Worm (Caenorhabditis elegans) whole organism, mixed stage, embryonic: ENCODE data around the gene tap-1.

Experiments used
- M03D4.4 ChIP-seq: sonication (generic microtip); optimal IDR thresholded peaks from 2 replicates; lab custom pipeline; 2017; ENCODE audit warnings: mild to moderate bottlenecking, missing genetic modification characterization, missing compliant biosample characterization
- bed-3 ChIP-seq: fragments of 200-800 bp; sonication (Bioruptor generic); optimal IDR thresholded peaks from 3 replicates; lab custom pipeline; 2018; ENCODE audit warnings: mild to moderate bottlenecking, missing genetic modification characterization, moderate library complexity, missing compliant biosample characterization
- blmp-1 ChIP-seq: fragments of 150-350 bp; optimal IDR thresholded peaks from 2 replicates; lab custom pipeline; 2014; ENCODE audit warnings: missing biosample characterization, missing genetic modification characterization
- ceh-39 ChIP-seq: fragments of 150-350 bp; optimal IDR thresholded peaks from 2 replicates; lab custom pipeline; 2014; ENCODE audit warnings: missing biosample characterization, missing genetic modification characterization
- ceh-43 ChIP-seq: fragments of 200-800 bp; sonication (Bioruptor generic); optimal IDR thresholded peaks from 2 replicates; lab custom pipeline; 2018; ENCODE audit warnings: mild to moderate bottlenecking, missing genetic modification characterization, moderate library complexity, missing compliant biosample characterization
- ceh-83 ChIP-seq: fragments of 200-800 bp; sonication (Bioruptor generic); optimal IDR thresholded peaks from 2 replicates; lab custom pipeline; 2018; ENCODE audit warnings: mild to moderate bottlenecking, missing genetic modification characterization, missing compliant biosample characterization
- ces-1 ChIP-seq: fragments of 150-350 bp; optimal IDR thresholded peaks from 2 replicates; lab custom pipeline; 2014; ENCODE audit warnings: missing biosample characterization, missing genetic modification reagents, missing genetic modification characterization
- cnd-1 ChIP-seq: fragments of 200-800 bp; sonication (Bioruptor generic); optimal IDR thresholded peaks from 2 replicates; lab custom pipeline; 2018; ENCODE audit warnings: mild to moderate bottlenecking, missing genetic modification characterization, missing compliant biosample characterization
- drap-1 ChIP-seq: fragments of 200-800 bp; sonication (Bioruptor generic); optimal IDR thresholded peaks from 3 replicates; lab custom pipeline; 2018; ENCODE audit warnings: mild to moderate bottlenecking, missing genetic modification characterization, missing compliant biosample characterization
- elt-1 ChIP-seq: sonication (generic microtip); optimal IDR thresholded peaks from 2 replicates; lab custom pipeline; 2017; ENCODE audit warnings: missing genetic modification characterization, mild to moderate bottlenecking, missing compliant biosample characterization, antibody characterized with exemption, moderate library complexity, borderline replicate concordance; ENCODE audit not compliant: insufficient read depth
- elt-3 ChIP-seq: fragments of 150-350 bp; optimal IDR thresholded peaks from 2 replicates; lab custom pipeline; 2014; ENCODE audit warnings: missing biosample characterization, missing genetic modification characterization
- flh-1 ChIP-seq: fragments of 200-800 bp; sonication (Bioruptor generic); optimal IDR thresholded peaks from 2 replicates; lab custom pipeline; 2018; ENCODE audit warnings: mild to moderate bottlenecking, missing genetic modification characterization, moderate library complexity, missing compliant biosample characterization
- ham-2 ChIP-seq: fragments of 200-800 bp; sonication (Bioruptor generic); optimal IDR thresholded peaks from 2 replicates; lab custom pipeline; 2018; ENCODE audit warnings: mild to moderate bottlenecking, missing genetic modification characterization, missing compliant biosample characterization
- hlh-1 ChIP-seq: fragments of 150-350 bp; optimal IDR thresholded peaks from 2 replicates; lab custom pipeline; 2014; ENCODE audit warnings: missing biosample characterization, missing genetic modification reagents, missing genetic modification characterization
- lin-13 ChIP-seq: fragments of 150-350 bp; optimal IDR thresholded peaks from 2 replicates; lab custom pipeline; 2014; ENCODE audit warnings: missing biosample characterization, missing genetic modification characterization
- lin-32 ChIP-seq: fragments of 200-800 bp; sonication (Bioruptor generic); optimal IDR thresholded peaks from 2 replicates; lab custom pipeline; 2018; ENCODE audit warnings: mild to moderate bottlenecking, missing genetic modification characterization, missing compliant biosample characterization
- lsy-2 ChIP-seq: fragments of 150-350 bp; optimal IDR thresholded peaks from 2 replicates; lab custom pipeline; 2014; ENCODE audit warnings: missing biosample characterization, missing genetic modification characterization
- mab-5 ChIP-seq: fragments of 150-350 bp; optimal IDR thresholded peaks from 2 replicates; lab custom pipeline; 2014; ENCODE audit warnings: missing biosample characterization, missing genetic modification characterization
- mep-1 ChIP-seq: fragments of 150-350 bp; optimal IDR thresholded peaks from 2 replicates; lab custom pipeline; 2017; ENCODE audit warnings: missing biosample characterization, missing genetic modification reagents, missing genetic modification characterization, inconsistent platforms
- mls-2 ChIP-seq: sonication (generic microtip); optimal IDR thresholded peaks from 2 replicates; lab custom pipeline; 2016; ENCODE audit warnings: mild to moderate bottlenecking, missing genetic modification characterization, moderate library complexity, missing compliant biosample characterization
- nhr-12 ChIP-seq: fragments of 150-350 bp; optimal IDR thresholded peaks from 2 replicates; lab custom pipeline; 2014; ENCODE audit warnings: missing biosample characterization, missing genetic modification characterization
- nhr-2 ChIP-seq: fragments of 150-350 bp; optimal IDR thresholded peaks from 2 replicates; lab custom pipeline; 2014; ENCODE audit warnings: missing biosample characterization, missing genetic modification characterization
- nhr-237 ChIP-seq: fragments of 150-350 bp; optimal IDR thresholded peaks from 2 replicates; lab custom pipeline; 2014; ENCODE audit warnings: missing biosample characterization, missing genetic modification characterization
- nhr-28 ChIP-seq: fragments of 150-350 bp; optimal IDR thresholded peaks from 2 replicates; lab custom pipeline; 2014; ENCODE audit warnings: missing biosample characterization, missing genetic modification characterization
- nhr-76 ChIP-seq: sonication (generic microtip); optimal IDR thresholded peaks from 2 replicates; lab custom pipeline; 2017; ENCODE audit warnings: missing biosample characterization, missing genetic modification characterization
- pha-4 ChIP-seq: fragments of 150-350 bp; optimal IDR thresholded peaks from 2 replicates; lab custom pipeline; 2018; ENCODE audit warnings: missing biosample characterization, missing genetic modification reagents, missing genetic modification characterization
- sem-2 ChIP-seq: fragments of 200-800 bp; sonication (Bioruptor generic); optimal IDR thresholded peaks from 2 replicates; lab custom pipeline; 2018; ENCODE audit warnings: mild to moderate bottlenecking, missing genetic modification characterization, missing compliant biosample characterization
- snpc-4 ChIP-seq: fragments of 150-350 bp; optimal IDR thresholded peaks from 2 replicates; lab custom pipeline; 2014; ENCODE audit warnings: missing biosample characterization, missing genetic modification characterization
- sptf-1 ChIP-seq: sonication (generic microtip); optimal IDR thresholded peaks from 2 replicates; lab custom pipeline; 2017; ENCODE audit warnings: mild to moderate bottlenecking, missing genetic modification characterization, moderate library complexity, missing compliant biosample characterization
- tbx-8 ChIP-seq: fragments of 200-800 bp; sonication (Bioruptor generic); optimal IDR thresholded peaks from 2 replicates; lab custom pipeline; 2018; ENCODE audit warnings: mild to moderate bottlenecking, missing genetic modification characterization, moderate library complexity, missing compliant biosample characterization
- unc-120 ChIP-seq: sonication (generic microtip); optimal IDR thresholded peaks from 2 replicates; lab custom pipeline; 2017; ENCODE audit warnings: missing genetic modification characterization, missing compliant biosample characterization; ENCODE audit not compliant: poor library complexity, severe bottlenecking
- unc-39 ChIP-seq: fragments of 150-350 bp; optimal IDR thresholded peaks from 2 replicates; lab custom pipeline; 2014; ENCODE audit warnings: missing biosample characterization, missing genetic modification characterization
- unc-62 ChIP-seq: fragments of 150-350 bp; optimal IDR thresholded peaks from 2 replicates; lab custom pipeline; 2014; ENCODE audit warnings: missing biosample characterization, missing genetic modification reagents, missing genetic modification characterization
- zip-8 ChIP-seq: fragments of 150-350 bp; optimal IDR thresholded peaks from 2 replicates; lab custom pipeline; 2014; ENCODE audit warnings: missing biosample characterization, missing genetic modification characterization
- ztf-11 ChIP-seq: fragments of 150-350 bp; optimal IDR thresholded peaks from 2 replicates; lab custom pipeline; 2014; ENCODE audit warnings: missing biosample characterization, missing genetic modification characterization

Gene tap-1

DNA sequence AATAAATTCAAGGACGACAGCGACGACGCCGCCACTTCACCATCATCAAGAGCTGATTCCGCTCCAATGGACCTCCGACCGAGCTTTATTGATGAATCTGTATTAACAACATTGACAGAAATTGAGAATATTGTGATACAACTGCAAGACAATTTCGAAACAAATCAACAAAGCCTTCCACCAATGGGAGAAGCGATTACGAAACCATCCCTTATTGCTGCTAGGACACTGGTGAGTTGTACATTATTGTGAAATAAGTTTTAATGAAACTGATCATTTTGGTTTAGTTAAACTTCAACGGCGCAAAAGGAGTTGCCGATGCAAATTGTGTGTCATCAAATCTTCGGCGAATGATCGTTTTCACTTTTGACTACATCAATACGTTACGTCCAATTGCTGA lies 30.3 kb upstream of the tap-1 start:
- TF ChIP-seq sem-2 (GFP tag; lab: Kevin White, UChicago), result no peak
- no peak for TF ChIP-seq drap-1 (GFP tag; lab: Kevin White, UChicago)
- TF ChIP-seq ztf-11 (tag; lab: Kevin White, UChicago), result no peak
- TF ChIP-seq zip-8 (tag; lab: Kevin White, UChicago), result no peak
- TF ChIP-seq mab-5, result no peak
- TF ChIP-seq lsy-2 (tag; lab: Kevin White, UChicago), result no peak
- TF ChIP-seq elt-1 (tag; lab: Kevin White, UChicago), result no peak
- no peak for TF ChIP-seq unc-120
- no peak for TF ChIP-seq nhr-12 (tag; lab: Kevin White, UChicago)
- no peak for TF ChIP-seq unc-62 (GFP tag; lab: Kevin White, UChicago)
- TF ChIP-seq ces-1 (GFP tag; lab: Kevin White, UChicago), result no peak
- no peak for TF ChIP-seq unc-39 (tag; lab: Kevin White, UChicago)
- TF ChIP-seq bed-3, result no peak
- TF ChIP-seq flh-1 (GFP tag; lab: Kevin White, UChicago), result no peak

DNA sequence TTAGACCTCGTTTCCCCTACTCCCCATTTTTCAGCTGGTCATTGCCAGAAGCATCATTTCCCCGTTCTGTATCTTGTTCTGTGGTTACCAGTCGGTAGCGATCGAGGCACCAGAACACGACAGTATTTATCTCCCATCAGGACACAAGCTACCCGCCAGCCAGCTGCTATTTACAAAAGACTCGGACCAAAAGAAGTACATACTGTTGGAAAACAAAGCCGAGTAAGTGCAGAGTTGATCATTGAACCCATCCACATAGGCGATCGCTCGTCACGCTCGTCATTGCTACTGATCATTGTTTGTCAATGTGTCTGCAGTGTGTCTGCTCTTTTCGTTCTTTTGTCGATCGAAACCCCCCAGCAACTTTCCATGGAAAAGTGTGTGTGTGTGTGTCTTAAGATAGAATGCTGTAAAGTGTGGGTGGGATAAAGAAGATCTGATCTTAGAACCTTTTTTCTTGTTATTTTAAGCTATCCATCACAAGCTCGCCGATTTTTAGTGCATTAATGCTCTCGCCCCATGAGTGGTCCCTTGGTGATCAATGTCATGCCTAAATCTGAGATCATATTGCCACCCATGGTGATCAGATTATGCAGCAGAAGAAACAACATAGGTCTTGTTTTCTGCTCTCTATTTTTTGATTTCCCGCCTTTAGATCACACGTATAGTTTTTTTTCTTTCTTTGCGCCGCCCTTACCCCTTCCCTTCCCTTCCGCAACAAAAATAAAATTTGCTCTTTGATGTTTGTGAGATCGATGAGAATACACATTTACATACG lies 29.7 kb upstream of the tap-1 start:
- no peak for TF ChIP-seq ztf-11 (tag; lab: Kevin White, UChicago)
- no peak for TF ChIP-seq sptf-1
- no peak for TF ChIP-seq blmp-1 (tag; lab: Kevin White, UChicago)
- TF ChIP-seq pha-4, result peak; percentile 52
- no peak for TF ChIP-seq elt-3 (tag; lab: Kevin White, UChicago)
- TF ChIP-seq ham-2 (GFP tag; lab: Kevin White, UChicago), result no peak
- TF ChIP-seq snpc-4 (tag; lab: Kevin White, UChicago), result no peak

DNA sequence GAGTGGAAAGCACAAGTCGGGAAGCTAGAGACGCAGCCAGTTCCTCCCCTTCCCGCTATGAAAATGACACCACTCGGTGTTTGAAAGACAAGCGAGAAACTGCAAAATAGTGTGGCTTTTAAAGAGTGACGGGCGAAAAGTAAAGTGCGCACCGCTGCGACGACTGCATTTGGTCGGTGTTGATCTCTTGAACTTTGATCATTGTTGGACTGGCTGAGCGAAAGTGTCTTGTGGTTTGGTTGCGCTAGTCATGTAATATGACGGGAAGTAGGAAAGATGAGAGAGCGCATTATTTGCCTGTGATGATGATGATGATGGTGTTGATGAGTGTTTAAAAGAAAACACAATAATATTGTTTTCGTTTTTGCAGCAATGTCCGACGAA lies 29.1 kb upstream of the tap-1 start:
- TF ChIP-seq nhr-28 (tag; lab: Kevin White, UChicago) (peak; percentile 23), drap-1 (GFP tag; lab: Kevin White, UChicago) (peak; percentile 29), tbx-8 (no peak), nhr-2 (tag; lab: Kevin White, UChicago) (no peak), cnd-1 (tag; lab: Kevin White, UChicago) (no peak), mep-1 (peak; percentile 45), blmp-1 (tag; lab: Kevin White, UChicago) (peak; percentile 74), unc-62 (GFP tag; lab: Kevin White, UChicago) (peak; percentile 93), unc-120 (peak; percentile 85), elt-1 (tag; lab: Kevin White, UChicago) (peak; percentile 56), nhr-76 (tag; lab: Kevin White, UChicago) (no peak), mab-5 (no peak), zip-8 (tag; lab: Kevin White, UChicago) (no peak), sem-2 (GFP tag; lab: Kevin White, UChicago) (no peak), mls-2 (tag; lab: Kevin White, UChicago) (no peak), snpc-4 (tag; lab: Kevin White, UChicago) (no peak), elt-3 (tag; lab: Kevin White, UChicago) (peak; percentile 93), nhr-12 (tag; lab: Kevin White, UChicago) (no peak), ceh-83 (GFP tag; lab: Kevin White, UChicago) (no peak), lsy-2 (tag; lab: Kevin White, UChicago) (no peak), lin-13 (tag; lab: Kevin White, UChicago) (no peak), hlh-1 (peak; percentile 62), flh-1 (GFP tag; lab: Kevin White, UChicago) (no peak), unc-39 (tag; lab: Kevin White, UChicago) (no peak), ceh-39 (tag; lab: Kevin White, UChicago) (no peak), M03D4.4 (tag; lab: Kevin White, UChicago) (no peak), lin-32 (no peak), sptf-1 (peak; percentile 30), bed-3 (no peak), ceh-43 (GFP tag; lab: Kevin White, UChicago) (no peak), ztf-11 (tag; lab: Kevin White, UChicago) (no peak), ham-2 (GFP tag; lab: Kevin White, UChicago) (peak; percentile 94), nhr-237 (peak; percentile 95), ces-1 (GFP tag; lab: Kevin White, UChicago) (peak; percentile 54), pha-4 (peak; percentile 88)
